Worm (Caenorhabditis elegans) whole organism, L2 larva: Measurements from ENCODE around the gene K08E4.7.

Experiments
- C34F6.9 ChIP-seq: fragments of 150-350 bp; optimal IDR thresholded peaks from 2 replicates; lab custom pipeline; 2014; ENCODE audit warnings: missing biosample characterization, missing genetic modification characterization
- F13H6.1 ChIP-seq: sonication (generic microtip); optimal IDR thresholded peaks from 2 replicates; lab custom pipeline; 2016; ENCODE audit warnings: missing genetic modification characterization, missing compliant biosample characterization
- Y55F3AM.14 ChIP-seq: fragments of 200-800 bp; sonication (Bioruptor generic); optimal IDR thresholded peaks from 2 replicates; lab custom pipeline; 2018; ENCODE audit warnings: mild to moderate bottlenecking, missing genetic modification characterization, missing compliant biosample characterization
- ZK546.5 ChIP-seq: sonication (generic microtip); optimal IDR thresholded peaks from 2 replicates; lab custom pipeline; 2017; ENCODE audit warnings: missing biosample characterization, missing genetic modification characterization
- alr-1 ChIP-seq: fragments of 150-350 bp; optimal IDR thresholded peaks from 2 replicates; lab custom pipeline; 2014; ENCODE audit warnings: missing biosample characterization, missing genetic modification characterization
- aly-2 ChIP-seq: fragments of 150-350 bp; optimal IDR thresholded peaks from 2 replicates; lab custom pipeline; 2014; ENCODE audit warnings: missing biosample characterization, missing genetic modification characterization
- ama-1 ChIP-seq: fragments of 150-350 bp; optimal IDR thresholded peaks from 2 replicates; lab custom pipeline; 2018; ENCODE audit warnings: inconsistent platforms
- ceh-16 ChIP-seq: fragments of 150-350 bp; optimal IDR thresholded peaks from 2 replicates; lab custom pipeline; 2014; ENCODE audit warnings: missing biosample characterization, missing genetic modification characterization
- ceh-82 ChIP-seq: fragments of 150-350 bp; optimal IDR thresholded peaks from 2 replicates; lab custom pipeline; 2014; ENCODE audit warnings: missing biosample characterization, missing genetic modification characterization
- egl-27 ChIP-seq: sonication (generic microtip); optimal IDR thresholded peaks from 3 replicates; lab custom pipeline; 2017; ENCODE audit warnings: missing biosample characterization, missing genetic modification reagents, missing genetic modification characterization
- elt-1 ChIP-seq: fragments of 150-350 bp; optimal IDR thresholded peaks from 2 replicates; lab custom pipeline; 2014; ENCODE audit warnings: missing biosample characterization, missing genetic modification characterization
- elt-3 ChIP-seq: sonication (generic microtip); optimal IDR thresholded peaks from 2 replicates; lab custom pipeline; 2017; ENCODE audit warnings: missing biosample characterization, missing genetic modification characterization
- fos-1 ChIP-seq: fragments of 150-350 bp; optimal IDR thresholded peaks from 2 replicates; lab custom pipeline; 2014; ENCODE audit warnings: missing biosample characterization, missing genetic modification characterization
- gmeb-1 ChIP-seq: fragments of 150-350 bp; optimal IDR thresholded peaks from 2 replicates; lab custom pipeline; 2014; ENCODE audit warnings: missing biosample characterization, missing genetic modification characterization
- lin-11 ChIP-seq: fragments of 150-350 bp; sonication (generic microtip); optimal IDR thresholded peaks from 2 replicates; lab custom pipeline; 2014; ENCODE audit warnings: missing biosample characterization, missing genetic modification characterization, inconsistent platforms, mixed read lengths
- lsy-2 ChIP-seq, 2 experiments: fragments of 150-350 bp in 1 of 2; sonication (generic microtip) in 1 of 2; optimal IDR thresholded peaks; 2 replicates each; lab custom pipeline; 2014 to 2017; ENCODE audit warnings: missing biosample characterization in 2 of 2, missing genetic modification characterization in 2 of 2
- mab-5 ChIP-seq: fragments of 150-350 bp; optimal IDR thresholded peaks from 2 replicates; lab custom pipeline; 2014; ENCODE audit warnings: missing biosample characterization, missing genetic modification characterization
- mdl-1 ChIP-seq, 2 experiments: fragments of 150-350 bp in 1 of 2; sonication (generic microtip) in 1 of 2; optimal IDR thresholded peaks; 2 replicates each; lab custom pipeline; 2017; ENCODE audit warnings: missing biosample characterization in 2 of 2, missing genetic modification characterization in 2 of 2
- nhr-10 ChIP-seq: sonication (generic microtip); optimal IDR thresholded peaks from 2 replicates; lab custom pipeline; 2017; ENCODE audit warnings: missing biosample characterization, missing genetic modification characterization
- nhr-11 ChIP-seq: fragments of 150-350 bp; optimal IDR thresholded peaks from 2 replicates; lab custom pipeline; 2014; ENCODE audit warnings: missing biosample characterization, missing genetic modification characterization
- nhr-12 ChIP-seq: fragments of 150-350 bp; optimal IDR thresholded peaks from 2 replicates; lab custom pipeline; 2014; ENCODE audit warnings: missing biosample characterization, missing genetic modification characterization
- nhr-129 ChIP-seq: fragments of 150-350 bp; optimal IDR thresholded peaks from 2 replicates; lab custom pipeline; 2014; ENCODE audit warnings: missing biosample characterization, missing genetic modification characterization
- nhr-21 ChIP-seq: fragments of 150-350 bp; optimal IDR thresholded peaks from 2 replicates; lab custom pipeline; 2014; ENCODE audit warnings: missing biosample characterization, missing genetic modification characterization
- nhr-237 ChIP-seq: fragments of 150-350 bp; optimal IDR thresholded peaks from 2 replicates; lab custom pipeline; 2014; ENCODE audit warnings: missing biosample characterization, missing genetic modification characterization
- nhr-77 ChIP-seq: fragments of 150-350 bp; optimal IDR thresholded peaks from 2 replicates; lab custom pipeline; 2014; ENCODE audit warnings: missing biosample characterization, missing genetic modification characterization
- peb-1 ChIP-seq: fragments of 150-350 bp; optimal IDR thresholded peaks from 2 replicates; lab custom pipeline; 2014; ENCODE audit warnings: missing biosample characterization, missing genetic modification characterization
- sma-9 ChIP-seq, 2 experiments: fragments of 150-350 bp in 1 of 2; sonication (generic microtip) in 1 of 2; optimal IDR thresholded peaks; 2 replicates each; lab custom pipeline; 2014 to 2016; ENCODE audit warnings: missing genetic modification characterization in 2 of 2, mild to moderate bottlenecking in 1 of 2, missing biosample characterization in 1 of 2, missing compliant biosample characterization in 1 of 2, missing genetic modification reagents in 1 of 2, moderate library complexity in 1 of 2
- snpc-4 ChIP-seq: fragments of 150-350 bp; optimal IDR thresholded peaks from 2 replicates; lab custom pipeline; 2014; ENCODE audit warnings: missing biosample characterization, missing genetic modification characterization
- unc-39 ChIP-seq: fragments of 150-350 bp; optimal IDR thresholded peaks from 2 replicates; lab custom pipeline; 2014; ENCODE audit warnings: missing biosample characterization, missing genetic modification characterization
- unc-55 ChIP-seq: fragments of 150-350 bp; sonication (generic microtip); optimal IDR thresholded peaks from 3 replicates; lab custom pipeline; 2014; ENCODE audit warnings: missing biosample characterization, missing genetic modification reagents, missing genetic modification characterization
- ztf-1 ChIP-seq: fragments of 200-800 bp; sonication (Bioruptor generic); conservative IDR thresholded peaks from 2 replicates; pipeline ENCODE4 v1.3.6; 2022; ENCODE audit warnings: missing genetic modification characterization, missing compliant biosample characterization
- ztf-11 ChIP-seq: sonication (generic microtip); optimal IDR thresholded peaks from 2 replicates; lab custom pipeline; 2017; ENCODE audit warnings: missing biosample characterization, missing genetic modification characterization
- ztf-4 ChIP-seq: fragments of 150-350 bp; optimal IDR thresholded peaks from 2 replicates; lab custom pipeline; 2014; ENCODE audit warnings: missing biosample characterization, missing genetic modification characterization

K08E4.7 gene

ce11 chrIV:12051049-12051792, 24.4 kb upstream of the K08E4.7 start, which contains the start of the genes bre-5 and spt-5:
TSS of gene bre-5 (minus strand) at chrIV:12051215.
TSS of gene spt-5 (plus strand) at chrIV:12051491.
- no peak for TF ChIP-seq Y55F3AM.14 (GFP tag; lab: Kevin White, UChicago)
- peak; percentile 17 for TF ChIP-seq gmeb-1
- TF ChIP-seq nhr-129 (tag; lab: Kevin White, UChicago), result peak; percentile 7
- TF ChIP-seq lsy-2 (tag; optimal IDR thresholded peaks at IDR 0.05; lab: Kevin White, UChicago), result peak in 1 of 2 experiments; percentile 61

- TF ChIP-seq peb-1 (tag; lab: Kevin White, UChicago), result no peak
- no peak for TF ChIP-seq mab-5 (tag; lab: Kevin White, UChicago)
- no peak for TF ChIP-seq ama-1 (lab: Kevin White, UChicago)
- TF ChIP-seq gmeb-1, result no peak
- no peak for TF ChIP-seq ZK546.5 (tag; lab: Kevin White, UChicago)
- TF ChIP-seq, all 48 proteins: peak for 0
Observed at ce11 chrIV:12052461-12052860, 23.1 kb upstream of the K08E4.7 start.

ce11 chrIV:12056603-12057002, 19.0 kb upstream of the K08E4.7 start, which contains the start of gene K08E4.2:
TSS of gene K08E4.2 (minus strand) at chrIV:12056656.
- TF ChIP-seq nhr-77, result no peak

- TF ChIP-seq nhr-77, result no peak
- TF ChIP-seq F13H6.1 (tag; lab: Kevin White, UChicago), result no peak
- TF ChIP-seq nhr-129 (tag; lab: Kevin White, UChicago), result peak; percentile 30
Observed at ce11 chrIV:12057508-12057907, 18.1 kb upstream of the K08E4.7 start, which contains the start of gene K08E4.3. TSS of gene K08E4.3 (plus strand) at chrIV:12057742.

ce11 chrIV:12061229-12061628, 14.4 kb upstream of the K08E4.7 start, which contains the start of gene K08E4.8:
TSS of gene K08E4.8 (minus strand) at chrIV:12061329.
- TF ChIP-seq mab-5 (tag; lab: Kevin White, UChicago), result no peak
- TF ChIP-seq gmeb-1, result no peak
- no peak for TF ChIP-seq egl-27 (tag; lab: Kevin White, UChicago)
- no peak for TF ChIP-seq Y55F3AM.14 (GFP tag; lab: Kevin White, UChicago)
- TF ChIP-seq lsy-2 (tag; optimal IDR thresholded peaks at IDR 0.05; lab: Kevin White, UChicago), result no peak
- no peak for TF ChIP-seq snpc-4 (tag; lab: Kevin White, UChicago)
- no peak for TF ChIP-seq unc-39 (tag; lab: Kevin White, UChicago)
- TF ChIP-seq nhr-12 (tag; lab: Kevin White, UChicago), result no peak
- TF ChIP-seq fos-1 (tag; lab: Kevin White, UChicago), result no peak
- TF ChIP-seq alr-1, result no peak
- no peak for TF ChIP-seq nhr-11 (tag; lab: Kevin White, UChicago)
- TF ChIP-seq nhr-21 (tag; lab: Kevin White, UChicago), result no peak
- TF ChIP-seq peb-1 (tag; lab: Kevin White, UChicago), result no peak
- TF ChIP-seq nhr-237 (tag; lab: Kevin White, UChicago), result no peak
- no peak for TF ChIP-seq C34F6.9
- no peak for TF ChIP-seq ztf-1 (GFP tag; lab: Robert Waterston, UW)
- TF ChIP-seq, all 48 proteins: peak for 0

ce11 chrIV:12068590-12068989, 7.0 kb upstream of the K08E4.7 start, which contains the start of gene bath-37:
TSS of gene bath-37 (plus strand) at chrIV:12068890.
- no peak for TF ChIP-seq nhr-10 (tag; lab: Kevin White, UChicago)
- peak; percentile 23 for TF ChIP-seq unc-55

ce11 chrIV:12078112-12078812, 2.7 kb downstream of the K08E4.7 start, which contains the start of gene tmed-1:
TSS of gene tmed-1 (minus strand) at chrIV:12078162.
- TF ChIP-seq unc-55 (peak; percentile 18), ztf-11 (no peak), C34F6.9 (peak; percentile 20), nhr-10 (tag; lab: Kevin White, UChicago) (no peak)

- TF ChIP-seq ceh-16 (tag; lab: Kevin White, UChicago), result no peak
- no peak for TF ChIP-seq nhr-10 (tag; lab: Kevin White, UChicago)
- no peak for TF ChIP-seq ZK546.5 (tag; lab: Kevin White, UChicago)
- no peak for TF ChIP-seq ama-1 (lab: Kevin White, UChicago)
- TF ChIP-seq lin-11 (tag; lab: Kevin White, UChicago), result no peak
- peak; percentile 72 for TF ChIP-seq unc-55
- TF ChIP-seq snpc-4 (tag; lab: Kevin White, UChicago), result no peak
- TF ChIP-seq ceh-82 (tag; lab: Kevin White, UChicago), result no peak
- peak in 1 of 2 experiments; percentile 37 for TF ChIP-seq mdl-1 (tag; optimal IDR thresholded peaks at IDR 0.05; lab: Kevin White, UChicago)
- no peak for TF ChIP-seq nhr-12 (tag; lab: Kevin White, UChicago)
- TF ChIP-seq elt-1, result no peak
- no peak for TF ChIP-seq peb-1 (tag; lab: Kevin White, UChicago)
- TF ChIP-seq ztf-4 (tag; lab: Kevin White, UChicago), result no peak
- TF ChIP-seq ztf-11, result no peak
- no peak for TF ChIP-seq elt-3
- no peak for TF ChIP-seq sma-9 (GFP tag; optimal IDR thresholded peaks at IDR 0.05; lab: Kevin White, UChicago)
- no peak for TF ChIP-seq sma-9 (tag; optimal IDR thresholded peaks at IDR 0.05; lab: Kevin White, UChicago)
- no peak for TF ChIP-seq nhr-11 (tag; lab: Kevin White, UChicago)
- TF ChIP-seq aly-2 (tag; lab: Kevin White, UChicago), result no peak
- peak; percentile 26 for TF ChIP-seq fos-1 (tag; lab: Kevin White, UChicago)
Observed at ce11 chrIV:12078907-12079523, 3.4 kb downstream of the K08E4.7 start, which contains the start of gene lex-1. TSS of gene lex-1 (plus strand) at chrIV:12079473.
